Worm (Caenorhabditis elegans) whole organism, mixed stage, embryonic: ENCODE data around the gene cwp-5.

ENCODE experiments used
- elt-1 ChIP-seq: sonication (generic microtip); optimal IDR thresholded peaks from 2 replicates; lab custom pipeline; 2017; ENCODE audit warnings: missing genetic modification characterization, mild to moderate bottlenecking, missing compliant biosample characterization, antibody characterized with exemption, moderate library complexity, borderline replicate concordance; ENCODE audit not compliant: insufficient read depth
- mab-5 ChIP-seq: fragments of 150-350 bp; optimal IDR thresholded peaks from 2 replicates; lab custom pipeline; 2014; ENCODE audit warnings: missing biosample characterization, missing genetic modification characterization
- nhr-237 ChIP-seq: fragments of 150-350 bp; optimal IDR thresholded peaks from 2 replicates; lab custom pipeline; 2014; ENCODE audit warnings: missing biosample characterization, missing genetic modification characterization
- sptf-1 ChIP-seq: sonication (generic microtip); optimal IDR thresholded peaks from 2 replicates; lab custom pipeline; 2017; ENCODE audit warnings: mild to moderate bottlenecking, missing genetic modification characterization, moderate library complexity, missing compliant biosample characterization
- unc-62 ChIP-seq: fragments of 150-350 bp; optimal IDR thresholded peaks from 2 replicates; lab custom pipeline; 2014; ENCODE audit warnings: missing biosample characterization, missing genetic modification reagents, missing genetic modification characterization

DNA sequence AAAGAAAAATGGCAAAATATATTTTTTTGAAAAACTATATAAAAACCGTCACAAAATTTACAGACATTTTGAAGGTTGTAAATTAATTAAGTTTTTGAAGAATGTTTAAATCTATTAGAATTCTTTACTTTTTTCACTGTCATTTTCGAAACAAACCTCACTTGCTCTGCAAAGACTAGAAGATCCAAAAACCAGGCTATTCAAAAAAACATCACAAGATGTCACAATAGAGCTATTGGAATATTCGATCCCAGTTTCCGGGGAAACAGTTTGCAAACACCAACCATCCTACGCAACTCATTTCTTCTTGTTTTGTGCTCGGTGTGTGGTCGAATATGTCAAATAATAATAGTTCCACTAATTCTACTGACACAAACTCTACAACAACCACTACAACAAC lies 27.0 kb upstream of the cwp-5 start, which contains the start of gene R12H7.4:
- no peak for TF ChIP-seq nhr-237
- no peak for TF ChIP-seq sptf-1 (tag; lab: Kevin White, UChicago)
- TF ChIP-seq unc-62 (GFP tag; lab: Kevin White, UChicago), result no peak
- TF ChIP-seq mab-5 (tag; lab: Kevin White, UChicago), result no peak
- no peak for TF ChIP-seq elt-1 (tag; lab: Kevin White, UChicago)
